Worm (Caenorhabditis elegans) whole organism, L2 larva: ENCODE measurements around the gene adm-2.

Experiments used
- C34F6.9 ChIP-seq: fragments of 150-350 bp; optimal IDR thresholded peaks from 2 replicates; lab custom pipeline; 2014; ENCODE audit warnings: missing biosample characterization, missing genetic modification characterization
- F13H6.1 ChIP-seq: sonication (generic microtip); optimal IDR thresholded peaks from 2 replicates; lab custom pipeline; 2016; ENCODE audit warnings: missing genetic modification characterization, missing compliant biosample characterization
- R02D3.7 ChIP-seq: fragments of 150-350 bp; optimal IDR thresholded peaks from 2 replicates; lab custom pipeline; 2014; ENCODE audit warnings: missing biosample characterization, missing genetic modification characterization
- Y55F3AM.14 ChIP-seq: fragments of 200-800 bp; sonication (Bioruptor generic); optimal IDR thresholded peaks from 2 replicates; lab custom pipeline; 2018; ENCODE audit warnings: mild to moderate bottlenecking, missing genetic modification characterization, missing compliant biosample characterization
- ZK546.5 ChIP-seq: sonication (generic microtip); optimal IDR thresholded peaks from 2 replicates; lab custom pipeline; 2017; ENCODE audit warnings: missing biosample characterization, missing genetic modification characterization
- alr-1 ChIP-seq: fragments of 150-350 bp; optimal IDR thresholded peaks from 2 replicates; lab custom pipeline; 2014; ENCODE audit warnings: missing biosample characterization, missing genetic modification characterization
- aly-2 ChIP-seq: fragments of 150-350 bp; optimal IDR thresholded peaks from 2 replicates; lab custom pipeline; 2014; ENCODE audit warnings: missing biosample characterization, missing genetic modification characterization
- blmp-1 ChIP-seq: sonication (generic microtip); optimal IDR thresholded peaks from 2 replicates; lab custom pipeline; 2017; ENCODE audit warnings: missing genetic modification characterization, mild to moderate bottlenecking, missing compliant biosample characterization, antibody characterized with exemption, moderate library complexity; ENCODE audit not compliant: insufficient read depth
- ceh-16 ChIP-seq: fragments of 150-350 bp; optimal IDR thresholded peaks from 2 replicates; lab custom pipeline; 2014; ENCODE audit warnings: missing biosample characterization, missing genetic modification characterization
- egl-27 ChIP-seq: sonication (generic microtip); optimal IDR thresholded peaks from 3 replicates; lab custom pipeline; 2017; ENCODE audit warnings: missing biosample characterization, missing genetic modification reagents, missing genetic modification characterization
- elt-1 ChIP-seq: fragments of 150-350 bp; optimal IDR thresholded peaks from 2 replicates; lab custom pipeline; 2014; ENCODE audit warnings: missing biosample characterization, missing genetic modification characterization
- elt-3 ChIP-seq: sonication (generic microtip); optimal IDR thresholded peaks from 2 replicates; lab custom pipeline; 2017; ENCODE audit warnings: missing biosample characterization, missing genetic modification characterization
- fos-1 ChIP-seq: fragments of 150-350 bp; optimal IDR thresholded peaks from 2 replicates; lab custom pipeline; 2014; ENCODE audit warnings: missing biosample characterization, missing genetic modification characterization
- gmeb-1 ChIP-seq: fragments of 150-350 bp; optimal IDR thresholded peaks from 2 replicates; lab custom pipeline; 2014; ENCODE audit warnings: missing biosample characterization, missing genetic modification characterization
- lin-11 ChIP-seq: fragments of 150-350 bp; sonication (generic microtip); optimal IDR thresholded peaks from 2 replicates; lab custom pipeline; 2014; ENCODE audit warnings: missing biosample characterization, missing genetic modification characterization, inconsistent platforms, mixed read lengths
- lin-13 ChIP-seq: fragments of 150-350 bp; optimal IDR thresholded peaks from 2 replicates; lab custom pipeline; 2014; ENCODE audit warnings: missing biosample characterization, missing genetic modification reagents, missing genetic modification characterization
- lin-39 ChIP-seq: fragments of 150-350 bp; optimal IDR thresholded peaks from 2 replicates; lab custom pipeline; 2014; ENCODE audit warnings: missing biosample characterization, missing genetic modification reagents, missing genetic modification characterization
- lsy-2 ChIP-seq, 2 experiments: fragments of 150-350 bp in 1 of 2; sonication (generic microtip) in 1 of 2; optimal IDR thresholded peaks; 2 replicates each; lab custom pipeline; 2014 to 2017; ENCODE audit warnings: missing biosample characterization in 2 of 2, missing genetic modification characterization in 2 of 2
- mab-5 ChIP-seq: fragments of 150-350 bp; optimal IDR thresholded peaks from 2 replicates; lab custom pipeline; 2014; ENCODE audit warnings: missing biosample characterization, missing genetic modification characterization
- mbf-1 ChIP-seq: sonication (generic microtip); optimal IDR thresholded peaks from 2 replicates; lab custom pipeline; 2017; ENCODE audit warnings: missing biosample characterization, missing genetic modification characterization
- mdl-1 ChIP-seq, 2 experiments: fragments of 150-350 bp in 1 of 2; sonication (generic microtip) in 1 of 2; optimal IDR thresholded peaks; 2 replicates each; lab custom pipeline; 2017; ENCODE audit warnings: missing biosample characterization in 2 of 2, missing genetic modification characterization in 2 of 2
- nhr-10 ChIP-seq: sonication (generic microtip); optimal IDR thresholded peaks from 2 replicates; lab custom pipeline; 2017; ENCODE audit warnings: missing biosample characterization, missing genetic modification characterization
- nhr-11 ChIP-seq: fragments of 150-350 bp; optimal IDR thresholded peaks from 2 replicates; lab custom pipeline; 2014; ENCODE audit warnings: missing biosample characterization, missing genetic modification characterization
- nhr-12 ChIP-seq: fragments of 150-350 bp; optimal IDR thresholded peaks from 2 replicates; lab custom pipeline; 2014; ENCODE audit warnings: missing biosample characterization, missing genetic modification characterization
- nhr-129 ChIP-seq: fragments of 150-350 bp; optimal IDR thresholded peaks from 2 replicates; lab custom pipeline; 2014; ENCODE audit warnings: missing biosample characterization, missing genetic modification characterization
- nhr-21 ChIP-seq: fragments of 150-350 bp; optimal IDR thresholded peaks from 2 replicates; lab custom pipeline; 2014; ENCODE audit warnings: missing biosample characterization, missing genetic modification characterization
- nhr-23 ChIP-seq: fragments of 150-350 bp; optimal IDR thresholded peaks from 2 replicates; lab custom pipeline; 2014; ENCODE audit warnings: missing biosample characterization, missing genetic modification reagents, missing genetic modification characterization
- nhr-237 ChIP-seq: fragments of 150-350 bp; optimal IDR thresholded peaks from 2 replicates; lab custom pipeline; 2014; ENCODE audit warnings: missing biosample characterization, missing genetic modification characterization
- nhr-25 ChIP-seq: fragments of 150-350 bp; sonication (generic microtip); optimal IDR thresholded peaks from 3 replicates; lab custom pipeline; 2014; ENCODE audit warnings: missing biosample characterization, missing genetic modification characterization
- nhr-6 ChIP-seq: fragments of 150-350 bp; optimal IDR thresholded peaks from 2 replicates; lab custom pipeline; 2014; ENCODE audit warnings: missing biosample characterization, missing genetic modification characterization
- nhr-77 ChIP-seq: fragments of 150-350 bp; optimal IDR thresholded peaks from 2 replicates; lab custom pipeline; 2014; ENCODE audit warnings: missing biosample characterization, missing genetic modification characterization
- peb-1 ChIP-seq: fragments of 150-350 bp; optimal IDR thresholded peaks from 2 replicates; lab custom pipeline; 2014; ENCODE audit warnings: missing biosample characterization, missing genetic modification characterization
- sem-4 ChIP-seq: fragments of 150-350 bp; optimal IDR thresholded peaks from 2 replicates; lab custom pipeline; 2014; ENCODE audit warnings: missing biosample characterization, missing genetic modification reagents, missing genetic modification characterization
- skn-1 ChIP-seq: sonication (generic microtip); optimal IDR thresholded peaks from 2 replicates; lab custom pipeline; 2017; ENCODE audit warnings: missing biosample characterization, missing genetic modification characterization
- sma-3 ChIP-seq: sonication (generic microtip); optimal IDR thresholded peaks from 2 replicates; lab custom pipeline; 2016; ENCODE audit warnings: missing genetic modification reagents, missing genetic modification characterization, missing compliant biosample characterization
- sma-9 ChIP-seq, 2 experiments: fragments of 150-350 bp in 1 of 2; sonication (generic microtip) in 1 of 2; optimal IDR thresholded peaks; 2 replicates each; lab custom pipeline; 2014 to 2016; ENCODE audit warnings: missing genetic modification characterization in 2 of 2, mild to moderate bottlenecking in 1 of 2, missing biosample characterization in 1 of 2, missing compliant biosample characterization in 1 of 2, missing genetic modification reagents in 1 of 2, moderate library complexity in 1 of 2
- snpc-4 ChIP-seq: fragments of 150-350 bp; optimal IDR thresholded peaks from 2 replicates; lab custom pipeline; 2014; ENCODE audit warnings: missing biosample characterization, missing genetic modification characterization
- unc-39 ChIP-seq: fragments of 150-350 bp; optimal IDR thresholded peaks from 2 replicates; lab custom pipeline; 2014; ENCODE audit warnings: missing biosample characterization, missing genetic modification characterization
- unc-55 ChIP-seq: fragments of 150-350 bp; sonication (generic microtip); optimal IDR thresholded peaks from 3 replicates; lab custom pipeline; 2014; ENCODE audit warnings: missing biosample characterization, missing genetic modification reagents, missing genetic modification characterization
- unc-62 ChIP-seq: fragments of 150-350 bp; optimal IDR thresholded peaks from 2 replicates; lab custom pipeline; 2014; ENCODE audit warnings: missing biosample characterization, missing genetic modification reagents, missing genetic modification characterization
- ztf-11 ChIP-seq: sonication (generic microtip); optimal IDR thresholded peaks from 2 replicates; lab custom pipeline; 2017; ENCODE audit warnings: missing biosample characterization, missing genetic modification characterization
- ztf-4 ChIP-seq: fragments of 150-350 bp; optimal IDR thresholded peaks from 2 replicates; lab custom pipeline; 2014; ENCODE audit warnings: missing biosample characterization, missing genetic modification characterization

The adm-2 gene

DNA sequence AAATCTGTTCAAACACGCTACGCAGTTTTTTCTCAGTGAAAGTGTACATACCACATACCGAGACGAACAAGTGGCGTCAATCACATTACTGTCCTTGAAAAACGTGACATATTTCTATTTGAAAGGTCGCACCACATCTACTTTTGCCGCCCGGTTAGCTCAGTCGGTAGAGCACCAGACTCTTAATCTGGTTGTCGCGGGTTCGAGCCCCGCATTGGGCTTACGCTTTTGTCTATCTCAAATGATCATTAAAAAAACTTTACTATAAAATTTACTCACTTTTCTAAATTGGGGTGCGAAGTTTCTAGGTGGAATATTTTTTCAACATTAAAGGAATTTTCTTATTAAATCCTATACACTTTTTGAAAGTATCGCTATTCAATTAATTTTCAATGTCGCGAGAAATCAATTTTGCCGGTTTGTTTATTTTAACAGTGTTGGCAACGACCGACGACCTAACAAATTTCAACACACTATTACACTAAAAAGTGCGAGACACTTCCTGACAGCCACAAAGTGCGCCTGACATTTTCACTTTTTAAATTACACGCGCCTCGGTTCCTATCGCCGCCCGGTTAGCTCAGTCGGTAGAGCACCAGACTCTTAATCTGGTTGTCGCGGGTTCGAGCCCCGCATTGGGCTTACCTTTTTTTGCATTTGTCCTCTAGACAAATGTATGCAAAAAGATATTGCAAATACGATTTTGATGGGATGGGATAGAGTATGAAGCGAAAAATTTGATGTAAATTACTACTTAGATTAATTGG is 42.6 kb downstream of the adm-2 start:
- TF ChIP-seq blmp-1, result peak; percentile 33
- TF ChIP-seq nhr-129 (tag; lab: Kevin White, UChicago), result peak; percentile 47
- peak; percentile 48 for TF ChIP-seq nhr-25
- TF ChIP-seq egl-27 (tag; lab: Kevin White, UChicago), result no peak
- no peak for TF ChIP-seq lin-39
- TF ChIP-seq lin-13, result peak; percentile 21
- peak; percentile 24 for TF ChIP-seq F13H6.1 (tag; lab: Kevin White, UChicago)
- TF ChIP-seq C34F6.9, result no peak
- peak; percentile 72 for TF ChIP-seq nhr-11
- peak; percentile 26 for TF ChIP-seq fos-1 (tag; lab: Kevin White, UChicago)
- peak; percentile 50 for TF ChIP-seq sma-3 (GFP tag; lab: Kevin White, UChicago)
- TF ChIP-seq alr-1 (tag; lab: Kevin White, UChicago), result no peak
- TF ChIP-seq unc-55 (GFP tag; lab: Kevin White, UChicago), result peak; percentile 19
- TF ChIP-seq ceh-16 (tag; lab: Kevin White, UChicago), result peak; percentile 3
- peak; percentile 57 for TF ChIP-seq sma-9 (GFP tag; optimal IDR thresholded peaks at IDR 0.05; lab: Kevin White, UChicago)
- no peak for TF ChIP-seq sma-9 (tag; optimal IDR thresholded peaks at IDR 0.05; lab: Kevin White, UChicago)
- TF ChIP-seq gmeb-1 (tag; lab: Kevin White, UChicago), result peak; percentile 26

DNA sequence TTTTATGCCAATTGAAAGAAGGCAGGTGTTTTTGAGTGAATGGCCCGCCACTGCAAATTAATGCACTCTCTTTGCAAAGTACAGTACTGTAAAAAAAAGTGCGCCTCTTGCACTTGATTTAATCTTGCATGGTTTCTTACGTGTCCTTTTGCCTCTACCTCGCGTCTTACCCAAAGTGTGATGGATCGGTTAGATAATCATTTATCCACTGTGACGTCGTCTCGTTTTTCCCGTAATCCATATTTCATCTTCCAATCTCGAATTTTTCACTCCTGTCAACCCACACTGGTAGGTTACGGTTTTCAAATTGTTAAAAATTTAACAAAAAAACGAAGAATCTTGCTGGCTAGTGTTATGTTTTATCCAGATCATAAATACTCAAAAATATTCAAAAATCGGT is 48.9 kb downstream of the adm-2 start:
- TF ChIP-seq ztf-11, result no peak
- no peak for TF ChIP-seq Y55F3AM.14 (GFP tag; lab: Kevin White, UChicago)
- peak; percentile 84 for TF ChIP-seq elt-1 (tag; lab: Kevin White, UChicago)
- TF ChIP-seq nhr-10 (tag; lab: Kevin White, UChicago), result no peak
- TF ChIP-seq nhr-77 (tag; lab: Kevin White, UChicago), result no peak
- no peak for TF ChIP-seq lin-13
- TF ChIP-seq sem-4, result no peak
- TF ChIP-seq sma-3 (GFP tag; lab: Kevin White, UChicago), result no peak
- peak; percentile 57 for TF ChIP-seq ceh-16 (tag; lab: Kevin White, UChicago)
- no peak for TF ChIP-seq aly-2 (tag; lab: Kevin White, UChicago)
- TF ChIP-seq sma-9 (GFP tag; optimal IDR thresholded peaks at IDR 0.05; lab: Kevin White, UChicago), result peak; percentile 71
- no peak for TF ChIP-seq sma-9 (tag; optimal IDR thresholded peaks at IDR 0.05; lab: Kevin White, UChicago)
- no peak for TF ChIP-seq egl-27 (tag; lab: Kevin White, UChicago)
- TF ChIP-seq, all 48 proteins: peak for 3

DNA sequence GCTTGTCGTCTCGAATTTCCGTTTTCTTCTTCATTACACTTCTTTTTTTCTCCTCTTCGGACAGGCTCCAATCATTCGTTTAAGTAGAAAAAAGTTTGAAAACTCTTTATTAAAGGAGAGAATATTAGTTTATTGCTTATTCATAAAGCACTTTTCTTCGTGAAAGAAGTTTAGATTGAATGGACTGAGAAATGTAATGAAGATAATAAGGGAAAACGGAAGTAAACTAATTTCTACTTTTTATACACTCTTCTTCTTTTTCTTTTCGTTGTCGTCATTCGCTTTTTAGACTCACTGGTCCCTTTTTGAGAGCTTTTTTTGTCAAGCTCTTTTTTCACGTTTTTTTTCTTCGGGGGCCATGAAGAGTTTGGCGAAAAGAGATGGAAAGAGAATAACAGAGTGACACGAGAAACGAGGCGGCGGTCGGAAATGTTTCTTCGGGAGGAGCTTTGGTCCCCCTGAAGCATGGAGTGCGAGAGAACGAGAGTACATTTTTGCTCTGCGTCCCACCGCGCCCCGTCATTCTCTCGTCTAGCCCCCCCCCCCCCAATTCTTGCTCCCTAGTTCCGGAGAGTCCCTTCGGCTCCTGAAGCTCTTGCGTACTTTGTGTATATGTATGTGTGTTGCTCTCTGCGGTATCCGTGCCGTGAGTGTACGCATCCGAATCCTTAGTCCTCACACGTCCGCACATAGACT is 51.5 kb downstream of the adm-2 start:
- TF ChIP-seq alr-1 (tag; lab: Kevin White, UChicago) (no peak), lin-39 (no peak), peb-1 (tag; lab: Kevin White, UChicago) (no peak), blmp-1 (no peak), ZK546.5 (tag; lab: Kevin White, UChicago) (no peak), C34F6.9 (peak; percentile 71), R02D3.7 (no peak), lin-11 (no peak), fos-1 (tag; lab: Kevin White, UChicago) (no peak), unc-62 (GFP tag; lab: Kevin White, UChicago) (no peak), snpc-4 (tag; lab: Kevin White, UChicago) (no peak), nhr-6 (no peak), Y55F3AM.14 (GFP tag; lab: Kevin White, UChicago) (peak; percentile 83), lsy-2 (tag; optimal IDR thresholded peaks at IDR 0.05; lab: Kevin White, UChicago) (peak in 1 of 2 experiments; percentile 55), nhr-11 (no peak), nhr-21 (tag; lab: Kevin White, UChicago) (no peak), nhr-12 (tag; lab: Kevin White, UChicago) (no peak), lin-13 (peak; percentile 12), sem-4 (peak; percentile 47), ztf-4 (tag; lab: Kevin White, UChicago) (peak; percentile 21), nhr-23 (tag; lab: Kevin White, UChicago) (no peak), sma-9 (GFP tag; optimal IDR thresholded peaks at IDR 0.05; lab: Kevin White, UChicago) (peak; percentile 75), sma-9 (tag; optimal IDR thresholded peaks at IDR 0.05; lab: Kevin White, UChicago) (no peak), elt-1 (tag; lab: Kevin White, UChicago) (no peak), nhr-129 (tag; lab: Kevin White, UChicago) (peak; percentile 9), ztf-11 (no peak), unc-55 (GFP tag; lab: Kevin White, UChicago) (peak; percentile 27), gmeb-1 (tag; lab: Kevin White, UChicago) (no peak), elt-3 (no peak), skn-1 (tag; lab: Kevin White, UChicago) (no peak), nhr-237 (tag; lab: Kevin White, UChicago) (no peak), sma-3 (GFP tag; lab: Kevin White, UChicago) (no peak), nhr-10 (tag; lab: Kevin White, UChicago) (no peak), aly-2 (tag; lab: Kevin White, UChicago) (no peak), mbf-1 (no peak), ceh-16 (tag; lab: Kevin White, UChicago) (no peak), nhr-25 (no peak), unc-39 (tag; lab: Kevin White, UChicago) (no peak), mab-5 (tag; lab: Kevin White, UChicago) (no peak), mdl-1 (tag; optimal IDR thresholded peaks at IDR 0.05; lab: Kevin White, UChicago) (peak; percentile 53 to 82)
